Worm (Caenorhabditis elegans) whole organism, midembryonic: Measurements from ENCODE around the gene ZK829.7.

Experiments
- T22C8.4 ChIP-seq: fragments of 200-800 bp; sonication (Bioruptor generic); IDR thresholded peaks from 2 replicates; pipeline ENCODE4 v1.3.6; 2022; ENCODE audit warnings: missing genetic modification characterization, missing compliant biosample characterization
- cog-1 ChIP-seq: sonication (generic microtip); optimal IDR thresholded peaks from 2 replicates; lab custom pipeline; 2016; ENCODE audit warnings: missing genetic modification characterization, missing compliant biosample characterization
- flt-1 ChIP-seq: fragments of 200-800 bp; sonication (Bioruptor generic); IDR thresholded peaks from 2 replicates; pipeline ENCODE4 v1.3.6; 2022; ENCODE audit warnings: missing genetic modification characterization, missing compliant biosample characterization
- klf-2 ChIP-seq: fragments of 200-800 bp; sonication (Bioruptor generic); conservative IDR thresholded peaks from 2 replicates; pipeline ENCODE4 v1.3.6; 2022; ENCODE audit warnings: missing genetic modification reagents, missing genetic modification characterization, missing compliant biosample characterization
- med-1 ChIP-seq: sonication (generic microtip); optimal IDR thresholded peaks from 2 replicates; lab custom pipeline; 2017; ENCODE audit warnings: missing genetic modification characterization, mild to moderate bottlenecking, missing compliant biosample characterization, antibody characterized with exemption, missing genetic modification reagents; ENCODE audit not compliant: insufficient read depth
- ref-1 ChIP-seq: fragments of 200-800 bp; sonication (Bioruptor generic); conservative IDR thresholded peaks from 2 replicates; pipeline ENCODE4 v1.3.6; 2022; ENCODE audit warnings: missing genetic modification reagents, missing genetic modification characterization, missing compliant biosample characterization
- tab-1 ChIP-seq: fragments of 200-800 bp; sonication (Bioruptor generic); IDR thresholded peaks from 2 replicates; pipeline ENCODE4 v1.3.6; 2022; ENCODE audit warnings: missing genetic modification characterization, missing compliant biosample characterization
- ztf-23 ChIP-seq: fragments of 200-800 bp; sonication (Bioruptor generic); IDR thresholded peaks from 2 replicates; pipeline ENCODE4 v1.3.6; 2022; ENCODE audit warnings: missing genetic modification reagents, missing genetic modification characterization, missing compliant biosample characterization
- ztf-29 ChIP-seq: fragments of 200-800 bp; sonication (Bioruptor generic); IDR thresholded peaks from 2 replicates; pipeline ENCODE4 v1.3.6; 2022; ENCODE audit warnings: missing genetic modification reagents, missing genetic modification characterization, missing compliant biosample characterization

The ZK829.7 gene

ce11 chrIV:11957074-11957473 is 4.3 kb downstream of the ZK829.7 start:
- TF ChIP-seq med-1 (GFP tag; lab: Kevin White, UChicago) = no peak
- no peak for TF ChIP-seq ztf-29 (GFP tag; lab: Robert Waterston, UW)
- TF ChIP-seq cog-1 (tag; lab: Kevin White, UChicago) = no peak
- TF ChIP-seq ztf-23 = no peak
- no peak for TF ChIP-seq klf-2 (GFP tag; lab: Robert Waterston, UW)
- TF ChIP-seq T22C8.4 (GFP tag; lab: Robert Waterston, UW) = no peak
- no peak for TF ChIP-seq ref-1
- TF ChIP-seq flt-1 (GFP tag; lab: Robert Waterston, UW) = no peak
- TF ChIP-seq tab-1 (GFP tag; lab: Robert Waterston, UW) = no peak

- TF ChIP-seq tab-1 (GFP tag; lab: Robert Waterston, UW) = no peak
- TF ChIP-seq ref-1 = no peak
- TF ChIP-seq ztf-29 (GFP tag; lab: Robert Waterston, UW) = no peak
- TF ChIP-seq cog-1 (tag; lab: Kevin White, UChicago) = no peak
- no peak for TF ChIP-seq flt-1 (GFP tag; lab: Robert Waterston, UW)
- no peak for TF ChIP-seq ztf-23
- no peak for TF ChIP-seq med-1 (GFP tag; lab: Kevin White, UChicago)
- TF ChIP-seq klf-2 (GFP tag; lab: Robert Waterston, UW) = no peak
- no peak for TF ChIP-seq T22C8.4 (GFP tag; lab: Robert Waterston, UW)
Observed at ce11 chrIV:11956387-11956786, 4.9 kb downstream of the ZK829.7 start.

ce11 chrIV:11955592-11955991 is 5.7 kb downstream of the ZK829.7 start:
- TF ChIP-seq cog-1 (tag; lab: Kevin White, UChicago) (no peak), ztf-29 (GFP tag; lab: Robert Waterston, UW) (no peak), tab-1 (GFP tag; lab: Robert Waterston, UW) (no peak), ref-1 (no peak), ztf-23 (no peak), T22C8.4 (GFP tag; lab: Robert Waterston, UW) (no peak)

ce11 chrIV:11952612-11953299 is 8.6 kb downstream of the ZK829.7 start, which contains the start of gene gdh-1:
Gene gdh-1 (plus strand): TSS chrIV:11953249.
- TF ChIP-seq flt-1 (GFP tag; lab: Robert Waterston, UW) = no peak
- TF ChIP-seq med-1 (GFP tag; lab: Kevin White, UChicago) = no peak
- TF ChIP-seq tab-1 (GFP tag; lab: Robert Waterston, UW) = no peak
- TF ChIP-seq T22C8.4 (GFP tag; lab: Robert Waterston, UW) = no peak
- no peak for TF ChIP-seq cog-1 (tag; lab: Kevin White, UChicago)
- no peak for TF ChIP-seq ztf-23
- TF ChIP-seq ref-1 = no peak
- TF ChIP-seq ztf-29 (GFP tag; lab: Robert Waterston, UW) = no peak
- no peak for TF ChIP-seq klf-2 (GFP tag; lab: Robert Waterston, UW)

DNA sequence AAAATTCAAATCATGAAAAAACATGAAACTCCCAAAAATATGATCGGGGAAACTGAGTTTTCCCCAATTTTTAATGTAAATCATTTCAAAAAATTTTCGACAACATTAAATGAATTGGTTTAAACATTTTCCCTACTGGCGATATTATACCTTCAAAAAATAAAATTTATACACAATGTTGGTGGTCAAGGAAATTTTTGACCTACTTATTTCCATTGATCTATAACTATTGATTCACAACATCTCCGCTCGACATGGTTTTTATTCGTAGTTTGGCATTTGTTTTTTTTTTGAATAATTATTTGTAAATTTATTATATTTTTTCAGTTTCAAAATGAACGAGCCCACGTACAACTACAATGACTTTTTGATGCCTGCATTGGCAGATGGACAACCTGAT is 11.1 kb downstream of the ZK829.7 start, which contains the start of gene tbx-36:
TSS of gene tbx-36 (plus strand) at position 301 of the 400 bp plus-strand sequence.
- TF ChIP-seq klf-2 (GFP tag; lab: Robert Waterston, UW) = no peak
- no peak for TF ChIP-seq flt-1 (GFP tag; lab: Robert Waterston, UW)
- TF ChIP-seq ztf-29 (GFP tag; lab: Robert Waterston, UW) = no peak
- no peak for TF ChIP-seq med-1 (GFP tag; lab: Kevin White, UChicago)
- no peak for TF ChIP-seq tab-1 (GFP tag; lab: Robert Waterston, UW)
- TF ChIP-seq ref-1 = no peak

DNA sequence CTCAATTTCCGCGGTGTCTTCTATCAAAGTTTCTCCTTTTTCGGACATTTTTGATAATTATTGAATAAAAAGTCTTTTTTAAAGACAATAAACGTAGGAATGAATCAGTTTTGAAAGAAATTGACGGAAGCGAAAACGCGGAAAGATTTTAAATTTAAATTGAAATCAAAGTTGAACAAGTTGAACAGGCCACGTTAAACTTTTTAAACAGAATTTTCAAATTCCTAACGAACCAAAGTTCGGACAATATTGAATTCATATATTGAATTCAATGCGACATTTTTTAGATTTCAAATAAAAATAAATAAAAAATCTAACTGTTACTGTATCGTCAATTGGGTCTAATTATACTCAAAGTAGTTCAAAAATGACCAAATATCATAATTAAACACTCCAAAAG is 11.6 kb downstream of the ZK829.7 start, which contains the start of gene hdl-1:
TSS of gene hdl-1 (minus strand) at position 101 of the 400 bp plus-strand sequence.
- no peak for TF ChIP-seq ztf-23
- TF ChIP-seq ref-1 = no peak
- TF ChIP-seq med-1 (GFP tag; lab: Kevin White, UChicago) = no peak
- TF ChIP-seq cog-1 (tag; lab: Kevin White, UChicago) = no peak
- no peak for TF ChIP-seq tab-1 (GFP tag; lab: Robert Waterston, UW)

ce11 chrIV:11945621-11946020 is 15.7 kb downstream of the ZK829.7 start, which contains the start of gene ZK829.3:
Gene ZK829.3 (minus strand): TSS chrIV:11945721.
- TF ChIP-seq med-1 (GFP tag; lab: Kevin White, UChicago) = no peak
- no peak for TF ChIP-seq tab-1 (GFP tag; lab: Robert Waterston, UW)
- TF ChIP-seq ztf-23 = no peak
- TF ChIP-seq T22C8.4 (GFP tag; lab: Robert Waterston, UW) = no peak
- no peak for TF ChIP-seq flt-1 (GFP tag; lab: Robert Waterston, UW)
- no peak for TF ChIP-seq cog-1 (tag; lab: Kevin White, UChicago)
- no peak for TF ChIP-seq ref-1
- no peak for TF ChIP-seq klf-2 (GFP tag; lab: Robert Waterston, UW)
- no peak for TF ChIP-seq ztf-29 (GFP tag; lab: Robert Waterston, UW)

ce11 chrIV:11942313-11942712 is 19.0 kb downstream of the ZK829.7 start, which contains the start of gene ZK829.1:
Gene ZK829.1 (minus strand): TSS chrIV:11942413.
- TF ChIP-seq ref-1 (no peak), tab-1 (GFP tag; lab: Robert Waterston, UW) (no peak), ztf-29 (GFP tag; lab: Robert Waterston, UW) (no peak), klf-2 (GFP tag; lab: Robert Waterston, UW) (no peak)

DNA sequence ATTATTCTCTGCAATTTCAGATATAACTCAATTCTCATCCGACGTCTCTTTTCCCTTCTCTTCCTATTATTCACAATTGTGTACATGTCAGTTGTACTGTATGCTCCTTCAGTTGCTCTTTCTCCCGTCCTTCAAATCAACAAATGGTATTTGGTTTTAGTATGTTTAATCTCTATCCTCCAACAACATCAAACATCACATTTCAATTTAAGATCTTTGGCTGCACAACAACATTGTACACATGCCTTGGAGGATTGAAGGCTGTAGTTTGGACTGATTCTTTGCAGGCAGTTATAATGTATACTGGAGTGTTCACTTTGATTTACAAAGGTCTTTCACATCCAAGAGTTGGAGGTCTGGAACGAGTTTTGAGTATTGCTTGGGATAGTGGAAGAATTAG is 22.8 kb downstream of the ZK829.7 start:
- TF ChIP-seq ztf-29 (GFP tag; lab: Robert Waterston, UW) = no peak
- TF ChIP-seq flt-1 (GFP tag; lab: Robert Waterston, UW) = no peak
- TF ChIP-seq ztf-23 = no peak
- TF ChIP-seq tab-1 (GFP tag; lab: Robert Waterston, UW) = no peak
- no peak for TF ChIP-seq klf-2 (GFP tag; lab: Robert Waterston, UW)
- TF ChIP-seq cog-1 (tag; lab: Kevin White, UChicago) = no peak
- TF ChIP-seq med-1 (GFP tag; lab: Kevin White, UChicago) = no peak
- TF ChIP-seq ref-1 = no peak
- no peak for TF ChIP-seq T22C8.4 (GFP tag; lab: Robert Waterston, UW)
